Worm (Caenorhabditis elegans) whole organism, early embryonic: Measurements from ENCODE around the gene Y39G8B.7.
"Not testable (repeated sequence)": the region's sequence is repeated elsewhere in the genome, so short reads cannot be mapped to it uniquely, and the experiment has no call there.

Source experiments
- B0310.2 ChIP-seq: sonication (generic microtip); optimal IDR thresholded peaks from 2 replicates; lab custom pipeline; 2016; ENCODE audit warnings: mild to moderate bottlenecking, missing genetic modification characterization, missing compliant biosample characterization
- F13C5.2 ChIP-seq: sonication (generic microtip); optimal IDR thresholded peaks from 2 replicates; lab custom pipeline; 2017; ENCODE audit warnings: mild to moderate bottlenecking, missing genetic modification characterization, inconsistent platforms, missing compliant biosample characterization
- aly-1 ChIP-seq: sonication (generic microtip); optimal IDR thresholded peaks from 2 replicates; lab custom pipeline; 2016; ENCODE audit warnings: missing genetic modification characterization, missing compliant biosample characterization
- ama-1 ChIP-seq: fragments of 150-350 bp; optimal IDR thresholded peaks from 2 replicates; lab custom pipeline; 2014
- ceh-13 ChIP-seq: fragments of 200-800 bp; sonication (Bioruptor generic); optimal IDR thresholded peaks from 2 replicates; lab custom pipeline; 2018; ENCODE audit warnings: mild to moderate bottlenecking, missing genetic modification characterization, missing compliant biosample characterization
- ceh-36 ChIP-seq: sonication (generic microtip); optimal IDR thresholded peaks from 2 replicates; lab custom pipeline; 2016; ENCODE audit warnings: missing genetic modification characterization, inconsistent platforms, missing compliant biosample characterization
- ets-7 ChIP-seq: sonication (generic microtip); optimal IDR thresholded peaks from 2 replicates; lab custom pipeline; 2016; ENCODE audit warnings: missing genotype, missing genetic modification characterization, missing compliant biosample characterization
- flt-1 ChIP-seq: fragments of 200-800 bp; sonication (Bioruptor generic); IDR thresholded peaks from 2 replicates; pipeline ENCODE4 v1.3.6; 2022; ENCODE audit warnings: missing genetic modification characterization, missing compliant biosample characterization
- hmbx-1 ChIP-seq: sonication (generic microtip); optimal IDR thresholded peaks from 2 replicates; lab custom pipeline; 2016; ENCODE audit warnings: mild to moderate bottlenecking, missing genetic modification characterization, missing compliant biosample characterization
- hmg-4 ChIP-seq: fragments of 200-800 bp; sonication (Bioruptor generic); optimal IDR thresholded peaks from 2 replicates; lab custom pipeline; 2018; ENCODE audit warnings: mild to moderate bottlenecking, missing genetic modification characterization, missing compliant biosample characterization
- hnd-1 ChIP-seq: sonication (generic microtip); optimal IDR thresholded peaks from 2 replicates; lab custom pipeline; 2016; ENCODE audit warnings: missing genetic modification characterization, missing compliant biosample characterization
- pes-1 ChIP-seq: fragments of 200-800 bp; sonication (Bioruptor generic); IDR thresholded peaks from 2 replicates; pipeline ENCODE4 v1.3.6; 2022; ENCODE audit warnings: missing genetic modification reagents, missing genetic modification characterization, missing compliant biosample characterization
- scrt-1 ChIP-seq: fragments of 200-800 bp; sonication (Bioruptor generic); IDR thresholded peaks from 2 replicates; pipeline ENCODE4 v1.3.6; 2022; ENCODE audit warnings: missing genetic modification characterization, missing compliant biosample characterization
- sea-1 ChIP-seq: fragments of 200-800 bp; sonication (Bioruptor generic); conservative IDR thresholded peaks from 2 replicates; pipeline ENCODE4 v1.3.6; 2022; ENCODE audit warnings: missing genetic modification characterization, missing compliant biosample characterization
- tbx-11 ChIP-seq: fragments of 200-800 bp; sonication (Bioruptor generic); IDR thresholded peaks from 2 replicates; pipeline ENCODE4 v1.3.6; 2022; ENCODE audit warnings: missing genetic modification characterization, missing compliant biosample characterization
- tbx-37 ChIP-seq: fragments of 200-800 bp; sonication (Bioruptor generic); conservative IDR thresholded peaks from 2 replicates; pipeline ENCODE4 v1.3.6; 2022; ENCODE audit warnings: missing genetic modification reagents, missing genetic modification characterization, missing compliant biosample characterization
- tra-4 ChIP-seq: sonication (generic microtip); optimal IDR thresholded peaks from 2 replicates; lab custom pipeline; 2017; ENCODE audit warnings: missing genetic modification characterization, missing compliant biosample characterization

Gene Y39G8B.7

DNA sequence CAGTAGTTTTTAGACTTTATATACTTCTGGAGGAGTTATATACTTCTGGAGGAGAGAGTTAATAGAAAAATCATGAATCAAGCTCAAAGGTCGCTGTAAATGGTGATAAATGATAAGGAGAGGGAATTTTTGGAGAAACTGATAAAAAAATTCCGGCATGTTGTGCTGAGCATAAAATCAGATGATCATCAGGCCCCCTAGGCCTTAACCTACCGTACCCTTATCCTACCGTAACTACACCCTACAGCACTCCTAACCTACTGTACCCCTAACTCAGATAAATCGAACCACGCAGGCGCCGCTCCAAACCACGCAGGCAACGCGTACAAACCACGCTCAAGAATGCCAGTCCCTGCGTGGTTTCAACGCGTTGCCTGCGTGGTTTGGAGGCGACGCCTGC is 5.2 kb upstream of the Y39G8B.7 start, which contains the start of gene F01D5.3:
Gene F01D5.3, minus strand, starts transcription at position 101 of the 400 bp plus-strand sequence.
- TF ChIP-seq B0310.2 (tag; lab: Kevin White, UChicago); tbx-37; scrt-1: not testable (repeated sequence)

DNA sequence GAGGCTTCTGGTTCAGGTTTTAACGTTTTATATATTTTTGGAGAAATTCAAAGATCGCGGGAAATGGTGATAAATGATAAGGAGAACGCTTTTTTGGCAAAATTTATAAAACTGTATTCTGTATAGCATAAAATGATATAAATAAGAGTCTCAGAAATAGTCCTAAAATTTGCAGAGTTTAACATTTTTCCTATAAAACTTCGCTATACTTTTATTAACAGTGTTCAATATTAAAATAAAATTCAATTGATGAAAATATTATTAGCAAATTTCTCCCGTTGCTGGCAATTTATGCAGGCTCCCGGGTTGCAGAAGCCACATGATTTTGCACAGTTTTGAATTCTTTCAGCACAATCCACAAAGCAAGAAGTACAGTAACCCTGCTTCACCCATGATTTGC is 4.1 kb upstream of the Y39G8B.7 start, which contains the start of gene F01D5.2:
Gene F01D5.2, minus strand, starts transcription at position 101 of the 400 bp plus-strand sequence.
- no peak for TF ChIP-seq F13C5.2
- TF ChIP-seq tbx-11, result no peak
- no peak for TF ChIP-seq flt-1 (GFP tag; lab: Robert Waterston, UW)
- no peak for TF ChIP-seq tbx-37
- no peak for TF ChIP-seq B0310.2 (tag; lab: Kevin White, UChicago)
- no peak for TF ChIP-seq ceh-13 (GFP tag; lab: Kevin White, UChicago)
- TF ChIP-seq ets-7 (tag; lab: Kevin White, UChicago), result no peak
- no peak for TF ChIP-seq sea-1 (GFP tag; lab: Robert Waterston, UW)
- no peak for TF ChIP-seq hmbx-1
- no peak for TF ChIP-seq scrt-1
- TF ChIP-seq hnd-1 (tag; lab: Kevin White, UChicago), result no peak
- no peak for TF ChIP-seq hmg-4 (GFP tag; lab: Kevin White, UChicago)
- no peak for TF ChIP-seq ama-1 (lab: Kevin White, UChicago)
- TF ChIP-seq aly-1, result no peak
- no peak for TF ChIP-seq pes-1 (GFP tag; lab: Robert Waterston, UW)
- TF ChIP-seq ceh-36 (tag; lab: Kevin White, UChicago), result no peak
- no peak for TF ChIP-seq tra-4 (tag; lab: Kevin White, UChicago)

DNA sequence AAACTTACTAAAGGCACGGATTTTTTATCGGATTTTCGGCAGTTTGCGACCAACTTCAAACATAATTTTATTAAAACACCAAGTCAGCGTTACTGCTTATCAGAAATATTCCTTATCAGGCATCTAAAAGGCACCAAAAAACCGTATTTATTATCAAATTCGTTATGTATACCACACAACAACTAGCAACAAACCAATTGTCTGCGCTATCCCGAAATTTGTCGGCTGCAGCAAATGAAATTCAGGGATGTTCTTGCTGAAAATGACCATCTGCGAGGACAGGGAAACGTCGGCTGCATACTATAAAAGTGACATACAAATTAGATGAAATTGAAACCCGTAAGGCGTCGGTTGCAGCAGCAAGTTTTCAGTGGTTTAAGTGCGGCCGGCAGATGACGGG is 3.2 kb upstream of the Y39G8B.7 start:
- TF ChIP-seq hnd-1 (tag; lab: Kevin White, UChicago), result no peak
- no peak for TF ChIP-seq pes-1 (GFP tag; lab: Robert Waterston, UW)
- TF ChIP-seq ceh-13 (GFP tag; lab: Kevin White, UChicago), result no peak
- TF ChIP-seq sea-1 (GFP tag; lab: Robert Waterston, UW), result no peak
- no peak for TF ChIP-seq ceh-36 (tag; lab: Kevin White, UChicago)
- no peak for TF ChIP-seq F13C5.2
- no peak for TF ChIP-seq tra-4 (tag; lab: Kevin White, UChicago)
- TF ChIP-seq tbx-11, result no peak
- TF ChIP-seq ets-7 (tag; lab: Kevin White, UChicago), result no peak
- no peak for TF ChIP-seq flt-1 (GFP tag; lab: Robert Waterston, UW)
- no peak for TF ChIP-seq ama-1 (lab: Kevin White, UChicago)
- TF ChIP-seq scrt-1, result no peak
- no peak for TF ChIP-seq hmg-4 (GFP tag; lab: Kevin White, UChicago)
- TF ChIP-seq hmbx-1, result no peak
- TF ChIP-seq tbx-37, result no peak
- no peak for TF ChIP-seq B0310.2 (tag; lab: Kevin White, UChicago)

DNA sequence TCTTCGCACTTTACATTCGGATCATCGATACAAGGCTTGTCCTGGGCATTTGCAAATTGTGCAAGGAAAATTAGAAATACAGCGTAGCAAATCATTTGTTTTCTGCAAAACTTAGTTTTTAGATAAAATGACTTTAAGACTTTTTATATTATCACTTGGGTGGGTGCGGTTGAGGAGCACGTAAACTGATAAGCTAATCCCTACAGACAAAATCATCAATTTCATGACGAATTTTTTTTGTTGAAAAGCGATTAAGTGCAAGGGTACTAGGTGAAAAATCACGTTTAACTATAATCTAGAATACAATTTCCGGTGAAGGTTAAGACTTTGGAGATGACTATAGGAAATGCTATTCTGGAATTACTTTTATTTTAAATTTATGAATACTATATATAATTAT is 2.6 kb upstream of the Y39G8B.7 start, which contains the start of gene F01D5.1:
Gene F01D5.1, minus strand, starts transcription at position 105 of the 400 bp plus-strand sequence.
- TF ChIP-seq tra-4 (tag; lab: Kevin White, UChicago), result no peak
- no peak for TF ChIP-seq tbx-37
- no peak for TF ChIP-seq ceh-13 (GFP tag; lab: Kevin White, UChicago)
- TF ChIP-seq pes-1 (GFP tag; lab: Robert Waterston, UW), result no peak
- no peak for TF ChIP-seq ceh-36 (tag; lab: Kevin White, UChicago)
- TF ChIP-seq F13C5.2, result no peak
- TF ChIP-seq hnd-1 (tag; lab: Kevin White, UChicago), result no peak

DNA sequence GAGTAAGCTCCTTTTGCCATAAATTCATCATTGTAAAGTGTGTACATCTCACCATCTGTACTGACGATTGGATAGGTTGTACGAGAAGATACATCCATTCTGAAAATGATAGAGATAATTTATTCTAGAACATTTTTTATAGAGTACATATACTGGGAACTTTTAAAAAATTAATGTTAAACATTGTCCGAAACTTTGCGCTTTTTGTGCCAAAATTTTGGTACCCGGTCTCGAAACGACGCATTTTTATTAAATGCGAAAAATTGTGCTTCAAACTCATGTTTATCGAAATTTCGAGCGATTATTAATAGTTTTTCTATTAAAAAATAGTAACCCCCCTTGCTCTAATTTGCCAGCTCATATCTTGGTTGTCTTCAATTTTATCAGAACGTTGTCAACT is 3.1 kb downstream of the Y39G8B.7 start, which contains the start of gene Y39G8B.5:
Gene Y39G8B.5, minus strand, starts transcription at position 101 of the 400 bp plus-strand sequence.
- TF ChIP-seq ceh-36 (tag; lab: Kevin White, UChicago), result no peak
- no peak for TF ChIP-seq sea-1 (GFP tag; lab: Robert Waterston, UW)
- no peak for TF ChIP-seq ceh-13 (GFP tag; lab: Kevin White, UChicago)
- no peak for TF ChIP-seq ets-7 (tag; lab: Kevin White, UChicago)
- no peak for TF ChIP-seq aly-1
- no peak for TF ChIP-seq tbx-11
- TF ChIP-seq scrt-1, result no peak
- no peak for TF ChIP-seq flt-1 (GFP tag; lab: Robert Waterston, UW)

DNA sequence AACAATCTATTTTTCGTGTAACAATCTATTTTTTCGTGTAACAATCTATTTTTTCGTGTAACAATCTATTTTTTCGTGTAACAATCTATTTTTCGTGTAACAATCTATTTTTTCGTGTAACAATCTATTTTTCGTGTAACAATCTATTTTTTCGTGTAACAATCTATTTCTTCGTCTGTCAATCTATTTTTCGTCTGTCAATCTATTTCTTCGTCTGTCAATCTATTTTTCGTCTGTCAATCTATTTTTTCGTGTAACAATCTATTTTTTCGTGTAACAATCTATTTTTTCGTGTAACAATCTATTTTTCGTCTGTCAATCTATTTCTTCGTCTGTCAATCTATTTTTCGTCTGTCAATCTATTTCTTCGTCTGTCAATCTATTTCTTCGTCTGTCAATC is 8.8 kb downstream of the Y39G8B.7 start:
- peak; percentile 54 for TF ChIP-seq hmbx-1

DNA sequence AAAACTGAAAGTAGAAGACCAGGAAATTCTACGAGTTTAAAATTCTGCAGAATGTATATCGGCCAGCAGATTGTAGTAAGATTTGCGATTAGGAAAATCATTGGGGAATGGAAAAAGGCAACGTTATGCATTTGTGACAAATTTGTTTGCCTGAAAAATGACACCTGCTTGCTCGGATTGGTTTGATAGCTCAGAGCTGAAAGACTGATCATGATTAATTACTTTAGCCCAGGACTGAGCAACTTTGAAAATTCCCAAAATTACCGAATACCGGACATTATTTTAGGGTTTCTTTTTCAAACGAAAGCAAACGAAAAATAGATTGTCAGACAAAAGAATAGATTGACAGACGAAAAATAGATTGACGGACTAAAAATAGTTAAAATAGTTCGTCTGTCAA is 10.3 kb downstream of the Y39G8B.7 start, which contains the start of gene sre-47:
Gene sre-47, minus strand, starts transcription at position 101 of the 400 bp plus-strand sequence.
- TF ChIP-seq scrt-1 (no peak), sea-1 (GFP tag; lab: Robert Waterston, UW) (no peak), ceh-36 (tag; lab: Kevin White, UChicago) (no peak), tbx-11 (no peak), hmbx-1 (no peak), hmg-4 (GFP tag; lab: Kevin White, UChicago) (no peak), F13C5.2 (no peak), pes-1 (GFP tag; lab: Robert Waterston, UW) (no peak), B0310.2 (tag; lab: Kevin White, UChicago) (no peak), tbx-37 (no peak), flt-1 (GFP tag; lab: Robert Waterston, UW) (no peak), ama-1 (lab: Kevin White, UChicago) (no peak), tra-4 (tag; lab: Kevin White, UChicago) (no peak), hnd-1 (tag; lab: Kevin White, UChicago) (no peak)

DNA sequence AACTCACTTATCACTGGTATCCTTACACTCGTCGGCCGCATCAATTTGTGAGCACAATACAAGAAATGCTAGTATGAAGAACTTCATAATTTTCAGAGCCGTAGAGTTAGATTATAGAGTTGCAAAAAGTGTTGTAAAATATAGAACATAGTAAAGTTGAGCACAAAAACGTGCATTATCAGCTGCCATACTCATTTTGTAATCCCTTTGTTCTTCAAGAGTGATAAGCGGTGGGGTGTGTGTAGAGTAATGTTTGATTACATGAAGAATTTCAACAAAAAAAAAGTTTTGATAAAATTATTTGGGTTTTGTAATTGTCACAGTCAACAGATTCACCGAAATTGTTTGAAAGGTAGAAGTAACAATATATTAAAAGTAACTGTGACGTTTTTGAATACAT is 11.9 kb downstream of the Y39G8B.7 start, which contains the start of the genes Y39G8B.13 and Y39G8B.10:
Gene Y39G8B.13, minus strand, starts transcription at position 125 of the 400 bp plus-strand sequence.
Gene Y39G8B.10, minus strand, starts transcription at position 193 of the 400 bp plus-strand sequence.
- TF ChIP-seq tra-4 (tag; lab: Kevin White, UChicago) (no peak), B0310.2 (tag; lab: Kevin White, UChicago) (no peak), ceh-13 (GFP tag; lab: Kevin White, UChicago) (no peak), aly-1 (no peak), pes-1 (GFP tag; lab: Robert Waterston, UW) (no peak), hnd-1 (tag; lab: Kevin White, UChicago) (no peak), tbx-11 (no peak), hmbx-1 (no peak), ama-1 (lab: Kevin White, UChicago) (no peak), tbx-37 (no peak), ets-7 (tag; lab: Kevin White, UChicago) (no peak), sea-1 (GFP tag; lab: Robert Waterston, UW) (no peak), hmg-4 (GFP tag; lab: Kevin White, UChicago) (no peak), ceh-36 (tag; lab: Kevin White, UChicago) (no peak), scrt-1 (no peak), F13C5.2 (no peak), flt-1 (GFP tag; lab: Robert Waterston, UW) (no peak)
